Fruit fly (Drosophila melanogaster): Measurements from ENCODE around the gene CG42327.

CG42327 gene

dm6 chr3R:11703730-11704129, 47.8 kb downstream of the CG42327 start, which contains the start of gene I-t:
I-t (plus strand) TSS chr3R:11704030.
- no peak for TF ChIP-seq vfl (GFP tag; optimal IDR thresholded peaks at IDR 0.05)
- TF ChIP-seq CG18764 (GFP tag; optimal IDR thresholded peaks at IDR 0.05) = no peak
- TF ChIP-seq crol (GFP tag; IDR thresholded peaks at IDR 0.05) = no peak
- no peak for TF ChIP-seq repo (GFP tag; optimal IDR thresholded peaks at IDR 0.05)
- TF ChIP-seq CG17328 (GFP tag; IDR thresholded peaks at IDR 0.05) = no peak

DNA sequence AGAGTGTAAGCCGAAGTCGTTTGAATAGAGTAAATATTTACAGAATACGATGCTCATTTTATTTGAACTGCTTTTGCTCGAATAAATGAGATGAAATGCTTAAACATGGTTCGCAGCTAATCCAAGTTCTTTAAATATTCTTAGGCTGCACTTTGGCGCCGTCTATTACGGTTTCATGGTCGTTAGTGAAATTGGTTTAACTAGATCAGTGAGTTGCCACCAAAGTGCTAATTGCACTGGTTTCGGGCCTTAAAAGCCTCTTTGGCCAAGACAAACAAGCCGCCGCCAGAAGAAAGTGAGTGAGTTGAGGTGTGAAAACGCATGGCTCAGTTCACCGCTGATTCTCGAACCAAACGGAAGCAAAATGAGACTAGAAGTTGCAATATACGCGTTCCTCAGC, 55.4 kb downstream of the CG42327 start, which contains the start of gene CG14720:
TSS of gene CG14720 (plus strand) at position 301 of the 400 bp plus-strand sequence.
- TF ChIP-seq HLH4C (GFP tag; IDR thresholded peaks at IDR 0.05; ENCODE audit: partially characterized antibody) (no peak), Side (GFP tag; optimal IDR thresholded peaks at IDR 0.05) (no peak), vnd (GFP tag; IDR thresholded peaks at IDR 0.05; ENCODE audit: partially characterized antibody) (no peak), Hmr (GFP tag; optimal IDR thresholded peaks at IDR 0.05) (no peak), CG5245 (GFP tag; optimal IDR thresholded peaks at IDR 0.05) (no peak), sima (GFP tag; optimal IDR thresholded peaks at IDR 0.05) (no peak), fd102C (GFP tag; optimal IDR thresholded peaks at IDR 0.05) (no peak), CTCF (GFP tag; optimal IDR thresholded peaks at IDR 0.05) (no peak), sens (GFP tag) (no peak), CG33557 (GFP tag; optimal IDR thresholded peaks at IDR 0.05) (no peak), Sox102F (GFP tag; optimal IDR thresholded peaks at IDR 0.05) (no peak), CG13287 (GFP tag; IDR thresholded peaks at IDR 0.05; ENCODE audit: partially characterized antibody) (no peak)

dm6 chr3R:11721593-11721992, 65.6 kb downstream of the CG42327 start, which contains the start of gene CG12594:
CG12594 (plus strand) TSS chr3R:11721734.
- TF ChIP-seq ewg (GFP tag; optimal IDR thresholded peaks at IDR 0.05) (peak; percentile 74), CG12071 (GFP tag; optimal IDR thresholded peaks at IDR 0.05) (no peak), scrt (GFP tag; optimal IDR thresholded peaks at IDR 0.05) (peak; percentile 57), Jarid2 (GFP tag; optimal IDR thresholded peaks at IDR 0.05) (peak; percentile 4), Deaf1 (tag; optimal IDR thresholded peaks at IDR 0.05) (peak; percentile 7), chinmo (GFP tag; IDR thresholded peaks at IDR 0.05; ENCODE audit: partially characterized antibody) (0 out of 4 replicates have a peak, but pooled peaks have one; percentile 22), CG31388 (GFP tag; optimal IDR thresholded peaks at IDR 0.05) (no peak), CG5180 (GFP tag; optimal IDR thresholded peaks at IDR 0.05) (peak; percentile 67), ftz-f1 (GFP tag; optimal IDR thresholded peaks at IDR 0.05) (no peak), abd-A (tag; optimal IDR thresholded peaks at IDR 0.05) (peak; percentile 32)
